Worm (Caenorhabditis elegans) whole organism, early embryonic: ENCODE measurements around the gene srd-66.

Experiments used
- B0310.2 ChIP-seq: sonication (generic microtip); optimal IDR thresholded peaks from 2 replicates; lab custom pipeline; 2016; ENCODE audit warnings: mild to moderate bottlenecking, missing genetic modification characterization, missing compliant biosample characterization
- F13C5.2 ChIP-seq: sonication (generic microtip); optimal IDR thresholded peaks from 2 replicates; lab custom pipeline; 2017; ENCODE audit warnings: mild to moderate bottlenecking, missing genetic modification characterization, inconsistent platforms, missing compliant biosample characterization
- aly-1 ChIP-seq: sonication (generic microtip); optimal IDR thresholded peaks from 2 replicates; lab custom pipeline; 2016; ENCODE audit warnings: missing genetic modification characterization, missing compliant biosample characterization
- ama-1 ChIP-seq: fragments of 150-350 bp; optimal IDR thresholded peaks from 2 replicates; lab custom pipeline; 2014
- ceh-13 ChIP-seq: fragments of 200-800 bp; sonication (Bioruptor generic); optimal IDR thresholded peaks from 2 replicates; lab custom pipeline; 2018; ENCODE audit warnings: mild to moderate bottlenecking, missing genetic modification characterization, missing compliant biosample characterization
- ceh-36 ChIP-seq: sonication (generic microtip); optimal IDR thresholded peaks from 2 replicates; lab custom pipeline; 2016; ENCODE audit warnings: missing genetic modification characterization, inconsistent platforms, missing compliant biosample characterization
- ets-7 ChIP-seq: sonication (generic microtip); optimal IDR thresholded peaks from 2 replicates; lab custom pipeline; 2016; ENCODE audit warnings: missing genotype, missing genetic modification characterization, missing compliant biosample characterization
- flt-1 ChIP-seq: fragments of 200-800 bp; sonication (Bioruptor generic); IDR thresholded peaks from 2 replicates; pipeline ENCODE4 v1.3.6; 2022; ENCODE audit warnings: missing genetic modification characterization, missing compliant biosample characterization
- hmbx-1 ChIP-seq: sonication (generic microtip); optimal IDR thresholded peaks from 2 replicates; lab custom pipeline; 2016; ENCODE audit warnings: mild to moderate bottlenecking, missing genetic modification characterization, missing compliant biosample characterization
- hmg-4 ChIP-seq: fragments of 200-800 bp; sonication (Bioruptor generic); optimal IDR thresholded peaks from 2 replicates; lab custom pipeline; 2018; ENCODE audit warnings: mild to moderate bottlenecking, missing genetic modification characterization, missing compliant biosample characterization
- pes-1 ChIP-seq: fragments of 200-800 bp; sonication (Bioruptor generic); IDR thresholded peaks from 2 replicates; pipeline ENCODE4 v1.3.6; 2022; ENCODE audit warnings: missing genetic modification reagents, missing genetic modification characterization, missing compliant biosample characterization
- scrt-1 ChIP-seq: fragments of 200-800 bp; sonication (Bioruptor generic); IDR thresholded peaks from 2 replicates; pipeline ENCODE4 v1.3.6; 2022; ENCODE audit warnings: missing genetic modification characterization, missing compliant biosample characterization
- sea-1 ChIP-seq: fragments of 200-800 bp; sonication (Bioruptor generic); conservative IDR thresholded peaks from 2 replicates; pipeline ENCODE4 v1.3.6; 2022; ENCODE audit warnings: missing genetic modification characterization, missing compliant biosample characterization
- tbx-11 ChIP-seq: fragments of 200-800 bp; sonication (Bioruptor generic); IDR thresholded peaks from 2 replicates; pipeline ENCODE4 v1.3.6; 2022; ENCODE audit warnings: missing genetic modification characterization, missing compliant biosample characterization
- tbx-37 ChIP-seq: fragments of 200-800 bp; sonication (Bioruptor generic); conservative IDR thresholded peaks from 2 replicates; pipeline ENCODE4 v1.3.6; 2022; ENCODE audit warnings: missing genetic modification reagents, missing genetic modification characterization, missing compliant biosample characterization
- tra-4 ChIP-seq: sonication (generic microtip); optimal IDR thresholded peaks from 2 replicates; lab custom pipeline; 2017; ENCODE audit warnings: missing genetic modification characterization, missing compliant biosample characterization

The srd-66 gene

DNA sequence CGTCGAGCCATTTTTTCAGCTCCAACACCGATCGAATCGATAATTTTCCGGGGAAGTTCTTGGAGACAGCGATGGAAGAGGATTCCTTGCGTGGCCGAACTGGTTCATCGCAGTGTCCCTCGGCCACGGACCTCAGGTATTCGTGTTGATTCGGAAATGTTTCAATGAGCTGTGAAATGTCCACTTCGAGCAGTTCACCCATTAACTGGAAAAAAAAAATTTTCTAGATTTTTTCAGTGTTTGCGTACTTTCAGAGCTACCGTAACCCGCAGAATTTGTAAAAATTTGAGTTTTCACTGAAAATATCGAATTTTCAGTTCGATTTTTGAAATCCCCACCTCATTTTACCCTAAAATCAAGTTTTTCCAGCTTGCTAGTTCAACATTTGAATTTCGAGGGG is 34.6 kb downstream of the srd-66 start:
- no peak for TF ChIP-seq aly-1
- TF ChIP-seq scrt-1 (GFP tag; lab: Robert Waterston, UW) = no peak

DNA sequence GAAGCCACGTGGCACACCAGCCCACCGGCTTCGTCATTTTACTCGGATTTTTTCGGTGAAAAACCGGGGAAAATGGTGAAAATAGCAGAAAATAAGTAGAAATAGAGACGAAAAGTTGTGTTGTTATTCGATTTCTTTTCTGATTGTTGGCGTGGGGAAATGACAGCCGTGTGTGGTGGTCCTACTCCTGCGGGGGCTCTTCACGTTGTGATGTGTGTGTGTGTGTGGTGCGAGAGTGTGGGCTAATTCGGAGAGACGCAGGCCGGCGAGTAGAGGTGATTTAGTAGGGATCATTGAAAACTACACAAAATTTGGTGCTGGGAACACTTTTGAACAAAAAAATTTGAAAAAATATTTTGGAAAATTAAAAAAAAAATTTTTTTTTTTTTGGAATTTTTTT is 39.0 kb downstream of the srd-66 start, which contains the start of gene F53A3.1:
F53A3.1 (minus strand) TSS at position 150 of the 400 bp plus-strand sequence.
- 0 out of 2 replicates have a peak, but pooled peaks have one; percentile 27 for TF ChIP-seq pes-1
- no peak for TF ChIP-seq scrt-1 (GFP tag; lab: Robert Waterston, UW)

ce11 chrIII:1939625-1939988 is 42.8 kb downstream of the srd-66 start:
- TF ChIP-seq hmbx-1 (tag; lab: Kevin White, UChicago) (no peak), ceh-13 (GFP tag; lab: Kevin White, UChicago) (no peak), flt-1 (GFP tag; lab: Robert Waterston, UW) (no peak), B0310.2 (tag; lab: Kevin White, UChicago) (no peak), pes-1 (no peak), tbx-11 (no peak), hmg-4 (no peak)

DNA sequence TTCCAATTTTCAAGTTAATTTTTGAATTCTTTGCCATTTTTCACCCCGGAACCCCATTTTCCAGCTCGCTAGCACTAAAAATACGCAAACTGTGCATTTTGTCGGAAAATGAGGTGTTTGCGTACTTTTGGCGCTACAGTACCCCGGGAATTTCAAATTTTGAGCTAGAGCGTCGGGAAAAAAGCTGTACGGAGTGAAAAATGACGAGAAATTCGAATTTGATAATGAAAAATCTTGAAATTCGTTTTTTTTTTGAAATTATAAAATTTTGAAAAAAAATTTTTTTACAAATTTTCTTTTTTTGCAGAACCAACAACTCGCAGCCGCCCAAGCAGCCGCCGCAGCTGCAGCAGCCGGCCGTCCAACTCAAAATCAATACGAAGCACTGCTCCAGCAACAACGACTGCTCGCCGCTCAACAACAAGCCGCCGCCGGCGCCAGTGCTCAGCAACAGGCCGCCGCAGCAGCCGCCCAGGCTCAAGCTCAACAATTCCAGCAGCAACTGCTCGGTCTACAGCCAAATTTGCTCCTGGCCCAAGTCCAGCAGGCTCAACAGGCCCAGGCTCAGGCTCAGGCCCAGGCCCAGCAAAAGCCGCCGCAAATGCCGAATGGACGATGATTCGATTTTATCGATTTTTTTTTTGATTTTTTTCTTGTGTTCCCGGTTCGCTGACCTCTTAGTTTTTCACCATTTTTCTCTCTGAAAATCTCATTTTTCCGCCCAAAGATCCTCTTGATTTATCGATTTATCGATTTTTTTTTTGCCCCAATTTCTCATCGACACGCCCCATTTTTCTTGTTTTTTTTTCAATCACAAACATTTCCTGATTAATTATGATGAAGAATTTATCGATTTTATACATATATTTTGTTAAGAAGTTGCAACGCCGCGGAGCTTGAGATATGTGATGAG is 43.5 kb downstream of the srd-66 start:
- TF ChIP-seq aly-1 (no peak), tbx-37 (GFP tag; lab: Robert Waterston, UW) (no peak), pes-1 (peak; percentile 40; the same call in 1 of the 2 replicates), tbx-11 (no peak), flt-1 (GFP tag; lab: Robert Waterston, UW) (no peak), ets-7 (no peak)

DNA sequence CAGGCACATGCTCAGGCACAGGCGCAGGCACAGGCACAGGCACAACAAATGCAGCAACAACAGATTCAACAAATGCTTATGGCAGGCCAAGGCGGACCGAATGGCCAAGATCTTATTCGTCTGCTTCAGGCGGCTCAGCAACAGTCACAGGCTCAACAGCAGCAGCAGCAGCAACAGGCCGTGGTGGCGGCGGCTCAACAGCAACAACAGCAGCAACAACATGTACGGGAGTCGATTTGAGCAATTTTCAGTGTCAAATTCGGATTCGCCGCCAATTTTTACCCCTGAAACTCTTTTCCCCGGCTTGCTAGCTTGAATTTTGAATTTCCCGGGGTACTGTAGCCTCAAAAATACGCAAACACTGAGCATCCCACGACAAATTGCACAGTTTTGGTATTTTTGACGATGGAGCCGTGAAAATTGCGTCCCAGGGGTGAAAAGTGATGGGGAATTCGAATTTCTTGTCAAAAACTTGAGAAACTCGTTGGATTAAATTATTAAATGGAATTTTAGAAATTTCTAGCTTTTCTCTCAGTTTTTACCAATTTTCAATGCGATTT is 44.5 kb downstream of the srd-66 start:
- TF ChIP-seq pes-1 (0 out of 2 replicates have a peak, but pooled peaks have one; percentile 17), sea-1 (GFP tag; lab: Robert Waterston, UW) (no peak), B0310.2 (tag; lab: Kevin White, UChicago) (no peak), ets-7 (no peak)

DNA sequence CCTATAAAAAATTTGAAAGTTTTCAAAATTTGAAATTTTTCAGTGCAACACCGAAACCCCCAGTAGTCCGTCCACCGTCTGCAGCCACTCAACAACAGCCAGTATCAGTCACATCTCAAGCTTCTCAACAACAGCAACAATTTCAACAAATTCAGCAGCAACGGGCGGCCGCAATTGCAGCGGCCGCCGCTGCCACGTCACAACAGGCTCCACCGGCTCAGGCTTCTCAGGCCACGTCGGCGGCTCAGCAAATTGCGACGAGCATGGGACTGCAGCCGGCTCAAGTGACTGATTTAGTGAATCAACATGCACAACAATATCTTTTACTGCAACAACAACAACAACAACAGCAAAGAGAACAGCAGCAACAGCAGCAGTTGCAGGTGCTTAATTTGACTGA is 48.3 kb downstream of the srd-66 start:
- TF ChIP-seq hmg-4 (no peak), ceh-36 (tag; lab: Kevin White, UChicago) (no peak)

- TF ChIP-seq flt-1 (GFP tag; lab: Robert Waterston, UW) (no peak), ceh-13 (GFP tag; lab: Kevin White, UChicago) (no peak), ama-1 (lab: Kevin White, UChicago) (no peak), tbx-37 (GFP tag; lab: Robert Waterston, UW) (no peak), tra-4 (tag; lab: Kevin White, UChicago) (no peak), scrt-1 (GFP tag; lab: Robert Waterston, UW) (no peak), hmg-4 (no peak), sea-1 (GFP tag; lab: Robert Waterston, UW) (no peak)
These were observed 50.4 kb downstream of the srd-66 start for ce11 chrIII:1932018-1932417.

- no peak for TF ChIP-seq ceh-36 (tag; lab: Kevin White, UChicago)
- no peak for TF ChIP-seq F13C5.2
- no peak for TF ChIP-seq ama-1 (lab: Kevin White, UChicago)
- no peak for TF ChIP-seq aly-1
These were observed 50.9 kb downstream of the srd-66 start for ce11 chrIII:1931509-1931908.
